Fruit fly (Drosophila melanogaster) whole organism, embryonic: ENCODE data around the gene CG14856.

Experiments used
- Aef1 ChIP-seq: fragments of 200-800 bp; sonication (Bioruptor generic); IDR thresholded peaks from 3 replicates; pipeline ENCODE4 v1.3.6; 2022; ENCODE audit warnings: missing biosample characterization, missing genetic modification characterization
- Bdp1 ChIP-seq: fragments of 200-800 bp; sonication (Bioruptor generic); optimal IDR thresholded peaks from 3 replicates; lab custom pipeline; 2016; ENCODE audit warnings: missing biosample characterization, missing genetic modification characterization
- CG10462 ChIP-seq: fragments of 200-800 bp; sonication (Bioruptor generic); optimal IDR thresholded peaks from 2 replicates; lab custom pipeline; 2016; ENCODE audit warnings: missing biosample characterization, missing genetic modification characterization
- CG11247 ChIP-seq: fragments of 200-800 bp; sonication (Bioruptor generic); IDR thresholded peaks from 2 replicates; pipeline ENCODE4 v1.3.6; 2022; ENCODE audit warnings: missing biosample characterization, missing genetic modification characterization
- CG11456 ChIP-seq: fragments of 200-800 bp; sonication (Bioruptor generic); IDR thresholded peaks from 3 replicates; pipeline ENCODE4 v1.3.6; 2022; ENCODE audit warnings: missing biosample characterization, missing genetic modification characterization
- CG11504 ChIP-seq: fragments of 200-800 bp; sonication (Bioruptor generic); optimal IDR thresholded peaks from 3 replicates; lab custom pipeline; 2019; ENCODE audit warnings: missing biosample characterization, mild to moderate bottlenecking, missing genetic modification characterization, moderate library complexity
- CG12219 ChIP-seq: fragments of 200-800 bp; sonication (Bioruptor generic); optimal IDR thresholded peaks from 3 replicates; lab custom pipeline; 2018; ENCODE audit warnings: missing biosample characterization, mild to moderate bottlenecking, missing genetic modification characterization
- CG12769 ChIP-seq: fragments of 200-800 bp; sonication (Bioruptor generic); optimal IDR thresholded peaks from 2 replicates; lab custom pipeline; 2019; ENCODE audit warnings: missing biosample characterization, mild to moderate bottlenecking, missing genetic modification characterization, moderate library complexity
- CG17359 ChIP-seq: fragments of 200-800 bp; sonication (Bioruptor generic); optimal IDR thresholded peaks from 3 replicates; lab custom pipeline; 2018; ENCODE audit warnings: missing biosample characterization, mild to moderate bottlenecking, missing genetic modification characterization, moderate library complexity
- CG17385 ChIP-seq: fragments of 200-800 bp; sonication (Bioruptor generic); optimal IDR thresholded peaks from 3 replicates; lab custom pipeline; 2018; ENCODE audit warnings: missing biosample characterization, mild to moderate bottlenecking, missing genetic modification characterization
- CG17912 ChIP-seq: fragments of 200-800 bp; sonication (Bioruptor generic); optimal IDR thresholded peaks from 2 replicates; lab custom pipeline; 2018; ENCODE audit warnings: missing biosample characterization, mild to moderate bottlenecking, missing genetic modification characterization
- CG2678 ChIP-seq: fragments of 200-800 bp; sonication (Bioruptor generic); optimal IDR thresholded peaks from 3 replicates; lab custom pipeline; 2019; ENCODE audit warnings: missing biosample characterization, mild to moderate bottlenecking, missing genetic modification characterization, moderate library complexity
- CG2712 ChIP-seq: fragments of 200-800 bp; optimal IDR thresholded peaks from 3 replicates; lab custom pipeline; 2019; ENCODE audit warnings: missing biosample characterization, mild to moderate bottlenecking, missing genetic modification characterization, moderate library complexity
- CG3163 ChIP-seq: fragments of 200-800 bp; sonication (Bioruptor generic); optimal IDR thresholded peaks from 3 replicates; lab custom pipeline; 2016; ENCODE audit warnings: missing biosample characterization, missing genetic modification characterization
- CG33213 ChIP-seq: fragments of 200-800 bp; sonication (Bioruptor generic); optimal IDR thresholded peaks from 3 replicates; lab custom pipeline; 2016; ENCODE audit warnings: missing biosample characterization, missing genetic modification characterization
- CG3838 ChIP-seq: fragments of 200-800 bp; sonication (Bioruptor generic); optimal IDR thresholded peaks from 3 replicates; lab custom pipeline; 2016; ENCODE audit warnings: missing biosample characterization, missing genetic modification characterization
- CG4730 ChIP-seq: fragments of 200-800 bp; sonication (Bioruptor generic); IDR thresholded peaks from 2 replicates; pipeline ENCODE4 v1.3.6; 2022; ENCODE audit warnings: missing biosample characterization, missing genetic modification characterization
- CG5180 ChIP-seq: fragments of 200-800 bp; sonication (Bioruptor generic); optimal IDR thresholded peaks from 3 replicates; lab custom pipeline; 2017; ENCODE audit warnings: missing biosample characterization, missing genetic modification characterization, mild to moderate bottlenecking, moderate library complexity, missing genetic modification reagents
- CG6175 ChIP-seq: fragments of 200-800 bp; sonication (Bioruptor generic); IDR thresholded peaks from 3 replicates; pipeline ENCODE4 v1.3.6; 2022; ENCODE audit warnings: missing biosample characterization, missing genetic modification characterization
- CG8290 ChIP-seq, 3 experiments: fragments of 200-800 bp; sonication (Bioruptor generic); optimal IDR thresholded peaks; 2 replicates each; lab custom pipeline; 2016 to 2019; ENCODE audit warnings: missing biosample characterization in 3 of 3, missing genetic modification characterization in 3 of 3, mild to moderate bottlenecking in 2 of 3, moderate library complexity in 1 of 3
- Drgx ChIP-seq: fragments of 200-800 bp; sonication (Bioruptor generic); IDR thresholded peaks from 2 replicates; pipeline ENCODE4 v1.3.6; 2022; ENCODE audit warnings: missing biosample characterization, missing genetic modification characterization
- ERR ChIP-seq: fragments of 200-800 bp; sonication (Bioruptor generic); optimal IDR thresholded peaks from 2 replicates; lab custom pipeline; 2016; ENCODE audit warnings: missing biosample characterization, missing genetic modification characterization
- Ets97D ChIP-seq: fragments of 200-800 bp; sonication (Bioruptor generic); optimal IDR thresholded peaks from 3 replicates; lab custom pipeline; 2016; ENCODE audit warnings: missing biosample characterization, missing genetic modification characterization
- HmgZ ChIP-seq: fragments of 200-800 bp; sonication (Bioruptor generic); optimal IDR thresholded peaks from 2 replicates; lab custom pipeline; 2018; ENCODE audit warnings: missing biosample characterization, mild to moderate bottlenecking, missing genetic modification characterization
- MTF-1 ChIP-seq: fragments of 200-800 bp; sonication (Bioruptor generic); optimal IDR thresholded peaks from 2 replicates; lab custom pipeline; 2018; ENCODE audit warnings: missing biosample characterization, mild to moderate bottlenecking, missing genetic modification characterization, borderline replicate concordance
- Oli ChIP-seq: fragments of 200-800 bp; sonication (Bioruptor generic); optimal IDR thresholded peaks from 2 replicates; lab custom pipeline; 2018; ENCODE audit warnings: missing biosample characterization, mild to moderate bottlenecking, missing genetic modification characterization, moderate library complexity
- Scr ChIP-seq: fragments of 200-800 bp; sonication (Bioruptor generic); IDR thresholded peaks from 2 replicates; pipeline ENCODE4 v1.3.6; 2022; ENCODE audit warnings: missing biosample characterization, missing genetic modification characterization; ENCODE audit not compliant: partially characterized antibody
- Taf1 ChIP-seq: fragments of 200-800 bp; sonication (Bioruptor generic); IDR thresholded peaks from 2 replicates; pipeline ENCODE4 v1.3.6; 2022; ENCODE audit warnings: missing biosample characterization, missing genetic modification characterization
- Tbp ChIP-seq: fragments of >200 bp; optimal IDR thresholded peaks from 2 replicates; lab custom pipeline; 2018; ENCODE audit warnings: missing biosample characterization, missing genetic modification characterization
- bab2 ChIP-seq: fragments of 200-800 bp; sonication (Bioruptor generic); optimal IDR thresholded peaks from 2 replicates; lab custom pipeline; 2016; ENCODE audit warnings: missing biosample characterization, missing genetic modification characterization
- cato ChIP-seq: fragments of 200-800 bp; sonication (Bioruptor generic); optimal IDR thresholded peaks from 2 replicates; lab custom pipeline; 2016; ENCODE audit warnings: missing biosample characterization, missing genetic modification characterization, borderline replicate concordance
- chm ChIP-seq: fragments of 200-800 bp; sonication (Bioruptor generic); IDR thresholded peaks from 2 replicates; pipeline ENCODE4 v1.3.6; 2022; ENCODE audit warnings: missing biosample characterization, missing genetic modification characterization
- dmrt99B ChIP-seq: fragments of 200-800 bp; sonication (Bioruptor generic); optimal IDR thresholded peaks from 2 replicates; lab custom pipeline; 2018; ENCODE audit warnings: missing biosample characterization, mild to moderate bottlenecking, missing genetic modification characterization, moderate library complexity
- eyg ChIP-seq: fragments of 200-800 bp; sonication (Bioruptor generic); optimal IDR thresholded peaks from 3 replicates; lab custom pipeline; 2016; ENCODE audit warnings: missing biosample characterization, missing genetic modification characterization
- gro ChIP-seq: fragments of 200-800 bp; sonication (Bioruptor generic); optimal IDR thresholded peaks from 2 replicates; lab custom pipeline; 2016; ENCODE audit warnings: missing biosample characterization, missing genetic modification characterization
- hbn ChIP-seq: fragments of 200-800 bp; sonication (Bioruptor generic); IDR thresholded peaks from 2 replicates; pipeline ENCODE4 v1.3.6; 2022; ENCODE audit warnings: missing biosample characterization, missing genetic modification characterization; ENCODE audit not compliant: partially characterized antibody
- klu ChIP-seq: fragments of 200-800 bp; sonication (Bioruptor generic); IDR thresholded peaks from 2 replicates; pipeline ENCODE4 v1.3.6; 2022; ENCODE audit warnings: missing biosample characterization, missing genetic modification characterization
- lab ChIP-seq: fragments of 200-800 bp; sonication (Bioruptor generic); optimal IDR thresholded peaks from 3 replicates; lab custom pipeline; 2017; ENCODE audit warnings: missing biosample characterization, missing genetic modification characterization, mild to moderate bottlenecking, moderate library complexity, missing genetic modification reagents
- mirr ChIP-seq: fragments of 200-800 bp; sonication (Bioruptor generic); optimal IDR thresholded peaks from 3 replicates; lab custom pipeline; 2018; ENCODE audit warnings: missing biosample characterization, mild to moderate bottlenecking, missing genetic modification characterization
- nau ChIP-seq: fragments of 200-800 bp; sonication (Bioruptor generic); optimal IDR thresholded peaks from 3 replicates; lab custom pipeline; 2017; ENCODE audit warnings: missing biosample characterization, mild to moderate bottlenecking, missing genetic modification characterization, missing genetic modification reagents
- pfk ChIP-seq: fragments of 200-800 bp; sonication (Bioruptor generic); optimal IDR thresholded peaks from 2 replicates; lab custom pipeline; 2018; ENCODE audit warnings: missing biosample characterization, mild to moderate bottlenecking, missing genetic modification characterization, moderate library complexity
- rib ChIP-seq: fragments of 200-800 bp; sonication (Bioruptor generic); IDR thresholded peaks from 2 replicates; pipeline ENCODE4 v1.3.6; 2022; ENCODE audit warnings: missing biosample characterization, missing genetic modification characterization
- salm ChIP-seq: fragments of 200-800 bp; sonication (Bioruptor generic); optimal IDR thresholded peaks from 2 replicates; lab custom pipeline; 2018; ENCODE audit warnings: missing biosample characterization, mild to moderate bottlenecking, missing genetic modification characterization
- unc-4 ChIP-seq: fragments of 200-800 bp; sonication (Bioruptor generic); IDR thresholded peaks from 2 replicates; pipeline ENCODE4 v1.3.6; 2022; ENCODE audit warnings: missing biosample characterization, missing genetic modification characterization; ENCODE audit not compliant: partially characterized antibody
- yki ChIP-seq: fragments of >200 bp; optimal IDR thresholded peaks from 3 replicates; lab custom pipeline; 2018
- zfh1 ChIP-seq: fragments of 200-800 bp; sonication (Bioruptor generic); IDR thresholded peaks from 3 replicates; pipeline ENCODE4 v1.3.6; 2022; ENCODE audit warnings: missing biosample characterization, missing genetic modification characterization

The CG14856 gene

DNA sequence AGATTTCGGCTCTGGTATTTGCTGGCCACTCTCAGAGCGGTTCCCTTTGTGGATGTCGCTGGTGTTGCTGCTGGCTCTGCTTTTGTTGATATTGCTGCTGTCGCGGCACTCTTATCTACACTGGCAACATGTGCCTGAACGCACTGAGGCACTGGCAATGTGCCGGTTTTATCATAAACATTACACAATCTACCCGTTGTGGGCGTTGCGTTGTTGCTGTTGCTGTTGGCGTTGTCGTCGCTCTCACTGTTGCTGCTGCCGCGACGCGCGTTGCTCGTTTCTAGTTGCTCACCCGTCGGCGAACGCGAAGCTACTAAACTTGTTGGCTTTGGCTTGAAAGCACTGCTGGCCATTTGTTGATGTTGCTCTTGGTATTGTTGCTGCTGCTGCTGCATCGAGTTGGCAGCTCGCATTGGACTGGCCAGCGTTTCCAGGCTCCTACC is 20.9 kb downstream of the CG14856 start (continued):
- TF ChIP-seq dmrt99B (tag; lab: Kevin White, UChicago) (peak; percentile 2), CG12219 (GFP tag; lab: Kevin White, UChicago) (no peak), lab (GFP tag; lab: Kevin White, UChicago) (peak; percentile 62), Bdp1 (no peak), CG4730 (no peak), yki (lab: Kevin White, UChicago) (no peak), Drgx (GFP tag; lab: Robert Waterston, UW) (no peak), CG10462 (GFP tag; lab: Kevin White, UChicago) (no peak), CG33213 (GFP tag; lab: Kevin White, UChicago) (no peak), hbn (GFP tag; lab: Robert Waterston, UW) (no peak), Tbp (GFP tag; lab: Kevin White, UChicago) (no peak), CG2712 (tag; lab: Kevin White, UChicago) (peak; percentile 9), CG6175 (peak; percentile 80; the same call in 2 of the 3 replicates), MTF-1 (GFP tag; lab: Kevin White, UChicago) (peak; percentile 4), cato (no peak), mirr (GFP tag; lab: Kevin White, UChicago) (peak; percentile 49), zfh1 (0 out of 3 replicates have a peak, but pooled peaks have one; percentile 43), CG11247 (GFP tag; lab: Robert Waterston, UW) (no peak), eyg (no peak), CG8290 (GFP tag; optimal IDR thresholded peaks at IDR 0.05; lab: Kevin White, UChicago) (no peak), CG8290 (tag; optimal IDR thresholded peaks at IDR 0.05; lab: Kevin White, UChicago) (peak in 1 of 2 experiments; percentile 13), nau (GFP tag; lab: Kevin White, UChicago) (no peak), Taf1 (0 out of 2 replicates have a peak, but pooled peaks have one; percentile 6), CG12769 (tag; lab: Kevin White, UChicago) (peak; percentile 50), CG11456 (GFP tag; lab: Robert Waterston, UW) (no peak), CG5180 (peak; percentile 99), CG17912 (no peak), pfk (GFP tag; lab: Kevin White, UChicago) (no peak), gro (peak; percentile 11), CG2678 (peak; percentile 17), salm (tag; lab: Kevin White, UChicago) (no peak), rib (peak; percentile 20; the same call in 1 of the 2 replicates), CG3838 (GFP tag; lab: Kevin White, UChicago) (peak; percentile 74), unc-4 (GFP tag; lab: Robert Waterston, UW) (no peak), CG3163 (peak; percentile 0), CG17359 (peak; percentile 8), Scr (GFP tag; lab: Robert Waterston, UW) (0 out of 2 replicates have a peak, but pooled peaks have one; percentile 7), CG17385 (GFP tag; lab: Kevin White, UChicago) (peak; percentile 15), Ets97D (GFP tag; lab: Kevin White, UChicago) (no peak), ERR (GFP tag; lab: Kevin White, UChicago) (no peak), CG11504 (tag; lab: Kevin White, UChicago) (peak; percentile 100), chm (GFP tag; lab: Robert Waterston, UW) (peak; percentile 36; the same call in 1 of the 2 replicates), Oli (tag; lab: Kevin White, UChicago) (no peak), HmgZ (tag; lab: Kevin White, UChicago) (peak; percentile 29), klu (GFP tag; lab: Robert Waterston, UW) (no peak), bab2 (GFP tag; lab: Kevin White, UChicago) (no peak), Aef1 (GFP tag; lab: Robert Waterston, UW) (peak; percentile 28; the same call in 1 of the 3 replicates)
